Fruit fly (Drosophila melanogaster): Measurements from ENCODE around the gene CG5676.

The CG5676 gene

DNA sequence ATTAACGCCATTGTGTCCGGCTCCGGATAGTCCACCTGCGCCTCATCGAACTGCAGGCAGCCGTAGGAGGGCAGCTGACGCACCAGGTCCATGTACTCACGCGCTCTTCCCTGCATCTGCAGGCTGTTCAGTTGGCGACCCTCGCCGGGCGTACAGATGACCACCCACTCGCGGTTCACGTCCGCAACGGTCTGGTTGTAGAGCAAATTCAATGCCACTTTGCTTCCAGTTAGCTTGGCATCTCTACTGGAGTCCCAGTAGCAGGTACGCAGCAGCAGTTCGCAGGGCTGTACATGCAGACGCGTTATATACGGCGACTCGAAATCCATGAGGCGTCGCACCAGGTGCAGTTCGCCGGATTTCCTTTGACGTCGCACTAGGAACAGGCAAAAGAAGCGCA, 49.8 kb downstream of the CG5676 start:
- no peak for TF ChIP-seq tai (GFP tag; optimal IDR thresholded peaks at IDR 0.05)
- no peak for TF ChIP-seq psq (GFP tag; optimal IDR thresholded peaks at IDR 0.05)
- TF ChIP-seq Mio (GFP tag; optimal IDR thresholded peaks at IDR 0.05): no peak
- no peak for TF ChIP-seq sv (GFP tag; optimal IDR thresholded peaks at IDR 0.05)
- no peak for TF ChIP-seq jim (GFP tag; optimal IDR thresholded peaks at IDR 0.05)
- no peak for TF ChIP-seq fru (GFP tag; optimal IDR thresholded peaks at IDR 0.05)
- TF ChIP-seq dmrt93B (GFP tag; optimal IDR thresholded peaks at IDR 0.05): no peak
- no peak for TF ChIP-seq Dfd (GFP tag; optimal IDR thresholded peaks at IDR 0.05)
- no peak for TF ChIP-seq CrebA (GFP tag; optimal IDR thresholded peaks at IDR 0.05; ENCODE audit: borderline replicate concordance)
- no peak for TF ChIP-seq lola (GFP tag; optimal IDR thresholded peaks at IDR 0.05)
- no peak for TF ChIP-seq CG9705 (GFP tag; optimal IDR thresholded peaks at IDR 0.05)
- no peak for TF ChIP-seq sage (GFP tag; optimal IDR thresholded peaks at IDR 0.05)
- TF ChIP-seq dl (GFP tag; optimal IDR thresholded peaks at IDR 0.05; ENCODE audit: insufficient read depth in 1 of 2, partially characterized antibody in 2 of 2): no peak
- TF ChIP-seq Sp1 (GFP tag; optimal IDR thresholded peaks at IDR 0.05): no peak
- no peak for TF ChIP-seq Abd-B (GFP tag; optimal IDR thresholded peaks at IDR 0.05)
- no peak for TF ChIP-seq HLH106 (tag; optimal IDR thresholded peaks at IDR 0.05)

Data from whole organism, wandering third instar larva.